2 worm cellular contexts compared by ENCODE assay signal in genomic region chrII:10530907-10531306, ce11.
TF ChIP-seq lines count a peak whose summit lies in the region.

No protein-coding gene starts in this region.

TF ChIP-seq in whole organism, L4 larva, 104 proteins besides CTCF, POLR2A, EP300 and RAD21:
- no peak for TF ChIP-seq nhr-28 (tag; optimal IDR thresholded peaks at IDR 0.05; lab: Kevin White, UChicago)
- TF ChIP-seq set-16 (GFP tag; IDR thresholded peaks at IDR 0.05; lab: Robert Waterston, UW) = peak; percentile 56
- TF ChIP-seq zip-11 (GFP tag; IDR thresholded peaks at IDR 0.05; lab: Robert Waterston, UW) = no peak
- TF ChIP-seq D1046.2 (GFP tag; IDR thresholded peaks at IDR 0.05; lab: Robert Waterston, UW) = 0 out of 2 replicates have a peak, but pooled peaks have one; percentile 39
- TF ChIP-seq nhr-42 (GFP tag; IDR thresholded peaks at IDR 0.05; lab: Robert Waterston, UW) = 0 out of 2 replicates have a peak, but pooled peaks have one; percentile 47

TF ChIP-seq in whole organism, young adult, 124 proteins besides CTCF, POLR2A, EP300 and RAD21:
- TF ChIP-seq attf-6 (GFP tag; IDR thresholded peaks at IDR 0.05; lab: Robert Waterston, UW) (no peak), cebp-2 (GFP tag; IDR thresholded peaks at IDR 0.05; lab: Robert Waterston, UW) (0 out of 2 replicates have a peak, but pooled peaks have one; percentile 51), zfh-2 (GFP tag; conservative IDR thresholded peaks at IDR 0.05; lab: Robert Waterston, UW) (peak; percentile 58; the same call in 1 of the 2 replicates)
